Worm (Caenorhabditis elegans) whole organism, L4/young adult: ENCODE results near the gene F25H9.2.

Experiments used
- W03F9.2 ChIP-seq: fragments of 150-350 bp; optimal IDR thresholded peaks from 2 replicates; lab custom pipeline; 2014; ENCODE audit warnings: missing biosample characterization, missing genetic modification characterization
- dao-5 ChIP-seq: sonication (generic microtip); optimal IDR thresholded peaks from 2 replicates; lab custom pipeline; 2016; ENCODE audit warnings: missing genotype, missing genetic modification characterization, moderate library complexity, missing compliant biosample characterization
- him-1 ChIP-seq: sonication (generic microtip); optimal IDR thresholded peaks from 2 replicates; lab custom pipeline; 2016; ENCODE audit warnings: missing genotype, missing genetic modification reagents, missing genetic modification characterization, missing compliant biosample characterization

The F25H9.2 gene

ce11 chrV:13462974-13463373 lies 5.1 kb downstream of the F25H9.2 start, which contains the start of gene frm-10:
Gene frm-10, plus strand, starts transcription at chrV:13463207.
- TF ChIP-seq W03F9.2 (peak; percentile 55), dao-5 (tag; lab: Kevin White, UChicago) (no peak)

DNA sequence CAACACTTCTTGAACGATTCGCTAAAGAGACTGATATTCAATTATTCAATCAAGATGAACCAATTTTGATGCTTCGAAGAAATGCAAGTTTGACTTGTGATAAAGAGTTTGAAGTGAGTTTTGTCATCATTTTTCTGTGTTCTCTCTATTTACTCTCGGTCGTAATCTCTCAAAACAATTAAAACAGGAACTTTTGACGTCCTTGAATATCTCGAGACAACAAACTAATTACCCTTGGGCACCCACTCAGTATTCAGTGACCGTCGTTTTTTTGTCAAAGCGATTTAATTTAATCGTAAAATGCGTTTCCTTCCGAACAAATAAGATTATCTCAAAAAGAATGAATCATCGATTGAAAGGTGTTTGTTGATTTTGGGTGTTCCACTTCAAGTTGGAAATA lies 6.2 kb downstream of the F25H9.2 start:
- TF ChIP-seq him-1 (tag; lab: Kevin White, UChicago) (no peak), dao-5 (tag; lab: Kevin White, UChicago) (no peak), W03F9.2 (no peak)

ce11 chrV:13468190-13468765 lies 10.4 kb downstream of the F25H9.2 start, which contains the start of the genes F25H9.6 and F25H9.7:
Gene F25H9.6, minus strand, starts transcription at chrV:13468361.
Gene F25H9.7, plus strand, starts transcription at chrV:13468376.
- peak; percentile 80 for TF ChIP-seq him-1 (tag; lab: Kevin White, UChicago)
- TF ChIP-seq dao-5 (tag; lab: Kevin White, UChicago) = no peak
- peak; percentile 73 for TF ChIP-seq W03F9.2

DNA sequence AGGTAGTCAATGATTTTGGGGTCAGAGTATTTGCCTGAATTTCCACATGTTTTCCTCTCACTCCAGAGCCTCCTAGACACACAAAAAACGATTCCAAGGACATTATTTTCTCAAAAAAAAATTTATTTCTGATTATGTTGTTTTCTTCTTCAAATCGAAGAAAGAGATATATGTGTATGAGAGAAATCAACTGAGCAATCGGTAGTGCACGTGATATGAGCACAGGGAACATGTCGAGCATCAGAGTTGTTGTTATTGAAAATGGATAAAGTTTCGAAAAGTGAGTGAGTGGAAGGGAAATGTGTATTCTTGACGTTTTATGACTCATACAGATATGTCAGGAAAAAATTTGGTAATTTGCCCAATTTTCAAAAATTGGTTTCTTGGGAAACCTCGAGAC lies 14.2 kb downstream of the F25H9.2 start:
- TF ChIP-seq W03F9.2 (no peak), him-1 (tag; lab: Kevin White, UChicago) (no peak), dao-5 (tag; lab: Kevin White, UChicago) (no peak)

DNA sequence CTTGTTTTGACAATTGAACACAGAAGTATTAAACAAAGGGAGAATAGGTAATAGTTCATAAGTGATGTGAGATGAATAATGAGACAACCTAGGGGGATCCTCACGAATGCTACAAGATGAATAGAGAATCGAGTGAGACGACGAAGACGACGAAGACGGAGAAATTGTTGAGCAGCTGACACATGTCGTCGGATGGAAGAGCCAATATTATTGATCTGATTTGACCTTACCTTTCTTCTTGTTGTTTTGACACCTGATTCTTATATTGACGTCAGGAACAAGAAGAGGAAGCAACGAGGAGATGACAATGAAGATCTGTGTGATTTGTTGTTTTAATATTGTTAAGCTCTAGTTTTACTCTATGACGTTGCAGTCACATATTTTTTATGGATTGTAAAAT lies 15.6 kb downstream of the F25H9.2 start, which contains the start of gene T10G3.1:
T10G3.1 (minus strand) TSS at position 213 of the 400 bp plus-strand sequence.
- no peak for TF ChIP-seq dao-5 (tag; lab: Kevin White, UChicago)
- no peak for TF ChIP-seq him-1 (tag; lab: Kevin White, UChicago)
- TF ChIP-seq W03F9.2 = no peak

DNA sequence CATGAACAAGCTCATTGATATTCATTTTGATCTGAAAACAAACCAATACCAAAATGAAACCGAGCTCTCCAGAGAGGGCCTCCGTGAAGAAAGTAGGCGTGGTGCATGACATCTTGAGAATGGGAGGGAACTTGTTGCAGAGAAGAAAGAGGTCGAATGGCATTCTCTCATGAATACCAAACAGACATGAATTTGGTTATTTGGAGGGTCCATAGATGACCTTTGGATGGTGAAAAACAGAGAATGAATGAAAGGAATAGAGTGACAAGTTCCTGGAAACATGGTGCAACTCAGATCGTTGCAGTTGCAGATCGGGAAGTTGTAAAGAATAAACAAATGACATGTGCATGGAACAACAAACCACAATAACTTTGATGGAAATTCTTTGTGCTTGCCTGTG lies 18.5 kb downstream of the F25H9.2 start, which contains the start of gene T10G3.8:
T10G3.8 (minus strand) TSS at position 101 of the 400 bp plus-strand sequence.
- no peak for TF ChIP-seq dao-5 (tag; lab: Kevin White, UChicago)

DNA sequence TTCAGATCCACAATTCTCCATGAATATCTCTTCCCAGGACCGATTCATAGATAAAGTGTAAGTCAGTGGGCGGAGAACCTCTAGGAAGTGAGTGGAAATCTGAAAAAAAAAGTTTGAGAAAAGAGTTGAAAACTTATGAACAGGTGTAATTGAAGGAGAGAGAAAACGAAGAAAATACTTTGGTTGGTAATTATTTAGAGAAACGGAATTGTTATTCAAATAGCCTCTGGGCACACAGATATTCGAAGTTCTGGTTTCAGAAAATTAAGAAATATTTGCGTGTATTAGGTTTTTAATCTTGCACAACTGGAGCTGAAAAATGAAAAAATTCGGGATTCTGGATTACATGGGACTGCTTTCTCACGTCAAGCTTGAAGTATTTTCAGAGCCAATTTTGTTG lies 21.9 kb downstream of the F25H9.2 start, which contains the start of gene T10G3.2:
T10G3.2 (minus strand) TSS at position 101 of the 400 bp plus-strand sequence.
- TF ChIP-seq him-1 (tag; lab: Kevin White, UChicago) = no peak
- TF ChIP-seq dao-5 (tag; lab: Kevin White, UChicago) = no peak
- no peak for TF ChIP-seq W03F9.2

DNA sequence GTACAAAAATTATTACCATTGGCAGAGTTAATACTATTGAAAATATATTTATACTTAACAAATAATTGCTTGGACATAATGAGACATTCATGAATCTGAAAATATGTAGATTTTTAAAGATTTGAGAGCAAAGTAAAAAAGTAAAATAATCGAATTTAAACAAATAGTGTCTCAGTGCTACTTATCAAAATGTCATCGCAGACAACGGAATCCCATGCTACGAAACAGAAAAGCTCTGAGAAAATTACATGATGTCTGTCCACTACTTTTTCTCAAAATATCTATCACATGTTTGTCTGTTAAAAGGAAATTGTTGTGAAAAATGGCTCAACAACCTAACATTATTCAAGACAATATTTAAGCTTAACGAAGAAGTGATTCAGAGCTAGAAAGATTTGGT lies 26.5 kb downstream of the F25H9.2 start, which contains the start of gene T10G3.4:
T10G3.4 (minus strand) TSS at position 101 of the 400 bp plus-strand sequence.
- TF ChIP-seq dao-5 (tag; lab: Kevin White, UChicago) (no peak), W03F9.2 (no peak), him-1 (tag; lab: Kevin White, UChicago) (no peak)

DNA sequence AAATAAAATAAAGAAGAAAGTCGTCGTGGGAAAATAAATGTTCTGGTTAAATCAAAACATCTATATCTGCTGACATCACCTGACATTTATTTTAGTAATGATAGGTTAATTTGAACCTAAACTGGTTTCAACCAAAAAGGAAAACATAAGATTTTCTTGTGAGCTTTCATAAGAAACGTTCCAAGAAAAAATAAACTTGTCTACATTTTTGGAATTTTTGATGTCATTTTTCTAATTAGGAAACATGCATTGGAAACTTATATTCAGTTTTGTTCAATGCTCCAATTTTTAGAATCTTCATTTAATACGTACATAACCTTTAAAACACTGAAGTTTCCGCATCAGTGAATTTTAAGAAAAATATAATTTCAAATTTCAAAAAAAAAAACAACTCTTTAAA lies 27.8 kb downstream of the F25H9.2 start:
- TF ChIP-seq W03F9.2 (no peak), dao-5 (tag; lab: Kevin White, UChicago) (no peak), him-1 (tag; lab: Kevin White, UChicago) (no peak)

DNA sequence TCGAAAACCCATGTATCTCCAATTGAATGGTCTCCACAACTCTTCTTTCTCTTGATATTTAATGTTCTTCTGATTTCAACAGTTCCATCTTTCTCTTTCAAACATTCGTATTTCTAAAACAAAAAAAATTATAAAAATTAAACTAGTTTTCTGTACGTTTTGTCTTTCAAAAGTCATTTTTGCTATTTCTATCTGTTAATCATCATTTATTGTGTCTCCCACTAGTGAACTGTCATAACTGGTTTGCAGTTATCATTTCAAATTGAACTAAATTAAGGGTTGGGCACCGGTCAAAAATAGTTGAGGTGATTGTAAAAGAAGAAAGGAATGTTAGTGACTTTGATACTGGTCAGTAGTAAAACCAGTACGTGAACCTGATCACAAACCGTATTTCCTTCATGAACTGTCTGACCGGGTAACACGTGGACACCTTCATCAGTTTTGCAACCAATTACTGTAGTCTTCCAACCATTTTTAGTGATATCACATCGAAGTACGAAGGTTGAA lies 30.5 kb downstream of the F25H9.2 start:
- TF ChIP-seq dao-5 (tag; lab: Kevin White, UChicago) = no peak
- TF ChIP-seq W03F9.2 = no peak
- no peak for TF ChIP-seq him-1 (tag; lab: Kevin White, UChicago)

ce11 chrV:13489830-13490229 lies 31.9 kb downstream of the F25H9.2 start, which contains the start of gene T10G3.3:
Gene T10G3.3, minus strand, starts transcription at chrV:13490199.
- TF ChIP-seq dao-5 (tag; lab: Kevin White, UChicago) (no peak), W03F9.2 (no peak), him-1 (tag; lab: Kevin White, UChicago) (no peak)

DNA sequence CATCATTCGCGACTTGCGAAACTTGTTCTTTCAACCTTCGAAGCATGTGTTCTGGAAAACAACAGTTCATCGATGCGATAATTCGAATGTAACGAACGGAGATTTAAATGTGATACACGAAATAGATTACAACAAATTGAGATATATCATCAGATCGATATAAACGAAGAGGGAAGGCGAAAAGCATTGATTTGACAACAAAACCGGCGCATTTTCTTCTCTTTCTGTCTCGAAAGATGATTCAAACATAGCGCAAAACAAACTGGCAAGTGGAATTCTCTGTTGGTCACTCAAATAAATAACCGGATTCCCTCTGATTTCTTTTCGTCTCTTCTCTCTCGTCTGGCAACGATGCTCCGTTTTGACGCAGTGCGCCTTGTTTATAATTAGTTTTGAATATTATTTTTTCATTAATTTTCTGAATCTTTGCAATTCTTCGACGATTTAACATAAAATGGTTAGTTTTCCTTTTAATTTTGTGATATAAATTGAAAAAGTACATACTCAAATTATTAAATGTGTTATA lies 39.5 kb downstream of the F25H9.2 start, which contains the start of the genes eea-1 and gut-2:
eea-1 (minus strand) TSS at position 51 of the 526 bp plus-strand sequence.
gut-2 (plus strand) TSS at position 369 of the 526 bp plus-strand sequence.
- TF ChIP-seq W03F9.2 (peak; percentile 70), dao-5 (tag; lab: Kevin White, UChicago) (no peak), him-1 (tag; lab: Kevin White, UChicago) (no peak)

- TF ChIP-seq dao-5 (tag; lab: Kevin White, UChicago) (no peak), W03F9.2 (no peak), him-1 (tag; lab: Kevin White, UChicago) (no peak)
These were observed 41.3 kb downstream of the F25H9.2 start for ce11 chrV:13499227-13499626.

- TF ChIP-seq W03F9.2 = no peak
- TF ChIP-seq him-1 (tag; lab: Kevin White, UChicago) = no peak
- TF ChIP-seq dao-5 (tag; lab: Kevin White, UChicago) = no peak
These were observed 48.4 kb downstream of the F25H9.2 start, which contains the start of gene R11G10.4 for ce11 chrV:13506321-13506720. Gene R11G10.4, plus strand, starts transcription at chrV:13506621.
